Worm (Caenorhabditis elegans) whole organism, L4/young adult: ENCODE measurements around the gene lin-8.

Experiments
- W03F9.2 ChIP-seq: fragments of 150-350 bp; optimal IDR thresholded peaks from 2 replicates; lab custom pipeline; 2014; ENCODE audit warnings: missing biosample characterization, missing genetic modification characterization
- dao-5 ChIP-seq: sonication (generic microtip); optimal IDR thresholded peaks from 2 replicates; lab custom pipeline; 2016; ENCODE audit warnings: missing genotype, missing genetic modification characterization, moderate library complexity, missing compliant biosample characterization
- him-1 ChIP-seq: sonication (generic microtip); optimal IDR thresholded peaks from 2 replicates; lab custom pipeline; 2016; ENCODE audit warnings: missing genotype, missing genetic modification reagents, missing genetic modification characterization, missing compliant biosample characterization

DNA sequence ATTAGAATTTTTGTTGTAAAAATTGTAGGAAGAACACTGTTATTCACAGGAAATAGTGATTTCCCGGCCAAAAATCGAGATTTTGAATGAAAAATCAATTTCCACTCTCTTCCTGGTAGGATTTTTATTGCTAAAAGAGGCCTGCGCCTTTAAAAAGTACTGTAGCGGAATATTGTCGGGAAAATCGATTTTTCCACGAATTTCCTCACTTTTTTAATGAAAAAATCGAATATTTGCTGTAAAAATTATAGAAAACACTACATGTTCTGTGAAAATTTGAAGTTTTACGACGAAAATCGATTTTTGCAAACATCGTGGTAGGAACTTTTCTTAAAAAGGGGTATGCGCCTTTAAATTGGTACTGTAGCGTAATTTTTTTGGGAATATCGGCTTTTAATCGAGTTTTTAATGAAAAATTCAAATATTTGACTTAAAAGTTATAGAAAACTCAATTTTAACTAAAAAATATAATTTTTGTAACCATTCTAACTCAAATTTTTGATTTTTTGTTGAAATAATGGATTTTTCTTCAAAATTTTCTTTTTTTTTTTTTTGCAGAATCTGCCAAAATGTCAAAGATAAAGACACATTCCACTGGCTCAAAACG lies at the start of gene lin-8:
- TF ChIP-seq W03F9.2 (tag; lab: Kevin White, UChicago), result no peak
- no peak for TF ChIP-seq dao-5
- TF ChIP-seq him-1 (tag; lab: Kevin White, UChicago), result no peak
